Fruit fly (Drosophila melanogaster): ENCODE measurements around the gene p38a.

p38a gene

DNA sequence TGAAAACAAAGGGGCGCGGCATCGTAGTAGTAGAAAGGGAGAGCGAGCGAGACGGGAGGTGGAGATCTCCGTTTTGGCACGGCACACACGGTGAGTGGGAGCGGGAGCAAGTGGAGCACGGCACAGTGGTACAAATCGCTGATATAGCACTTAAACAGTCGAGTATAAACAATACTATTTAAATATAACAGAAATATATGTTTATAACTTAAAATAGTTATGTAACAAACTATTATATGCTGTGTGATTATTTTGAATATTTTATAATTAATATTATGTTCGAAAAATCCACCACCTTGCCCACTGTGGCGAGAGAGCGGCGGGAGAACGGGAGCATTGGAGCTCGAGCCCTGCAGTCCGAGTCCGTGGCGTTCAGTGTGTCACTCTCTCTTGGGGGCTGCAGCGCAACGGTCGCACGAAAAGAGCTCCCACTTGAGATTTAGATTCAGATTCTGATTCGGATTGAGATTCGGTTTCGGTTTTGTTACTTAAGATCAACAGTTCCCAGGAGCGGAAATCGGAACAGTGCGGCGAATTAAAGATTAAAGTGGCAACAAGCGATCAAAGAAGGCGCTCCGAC is 11.0 kb downstream of the p38a start, which contains the start of gene Kal1:
Gene Kal1, plus strand, starts transcription at position 383 of the 580 bp plus-strand sequence.
- TF ChIP-seq CG4496 (GFP tag; IDR thresholded peaks at IDR 0.05), result peak; percentile 97
- peak; percentile 98 for TF ChIP-seq CG13204 (GFP tag; optimal IDR thresholded peaks at IDR 0.05)
- TF ChIP-seq gl (tag; optimal IDR thresholded peaks at IDR 0.05), result peak; percentile 96
- peak; percentile 79 for TF ChIP-seq CG10348 (GFP tag; IDR thresholded peaks at IDR 0.05)
- TF ChIP-seq Pif1A (GFP tag; optimal IDR thresholded peaks at IDR 0.05), result peak; percentile 96
- TF ChIP-seq CG8159 (tag; optimal IDR thresholded peaks at IDR 0.05), result peak; percentile 98
- TF ChIP-seq Pif1B (GFP tag; optimal IDR thresholded peaks at IDR 0.05), result peak; percentile 97
- peak; percentile 98 for TF ChIP-seq CG12605 (GFP tag; IDR thresholded peaks at IDR 0.05)
- TF ChIP-seq CG8301 (tag; optimal IDR thresholded peaks at IDR 0.05), result peak; percentile 95
- TF ChIP-seq Ets98B (GFP tag; IDR thresholded peaks at IDR 0.05), result peak; percentile 98
- peak; percentile 92 for TF ChIP-seq D1 (tag; optimal IDR thresholded peaks at IDR 0.05)
- peak; percentile 99 for TF ChIP-seq Snoo (tag; optimal IDR thresholded peaks at IDR 0.05)
- TF ChIP-seq CG17806 (tag; optimal IDR thresholded peaks at IDR 0.05), result peak; percentile 98
- peak; percentile 96 for TF ChIP-seq CG14655 (GFP tag; optimal IDR thresholded peaks at IDR 0.05)
- peak; percentile 79 for TF ChIP-seq EcR (GFP tag; optimal IDR thresholded peaks at IDR 0.05)
- TF ChIP-seq CG15710 (tag; optimal IDR thresholded peaks at IDR 0.05), result peak; percentile 98
- peak; percentile 98 for TF ChIP-seq CG32121 (GFP tag; IDR thresholded peaks at IDR 0.05)
- peak; percentile 97 for TF ChIP-seq CG34367 (tag; optimal IDR thresholded peaks at IDR 0.05)
- peak; percentile 92 for TF ChIP-seq rn (GFP tag; IDR thresholded peaks at IDR 0.05)
- peak; percentile 97 for TF ChIP-seq fd96Ca (GFP tag; IDR thresholded peaks at IDR 0.05)
- peak; percentile 97 for TF ChIP-seq CG9948 (tag; optimal IDR thresholded peaks at IDR 0.05)

dm6 chr3R:24139646-24140130 is 12.4 kb downstream of the p38a start:
- TF ChIP-seq CG12605 (GFP tag; IDR thresholded peaks at IDR 0.05), result no peak
- 0 out of 3 replicates have a peak, but pooled peaks have one; percentile 16 for TF ChIP-seq CG4496 (GFP tag; IDR thresholded peaks at IDR 0.05)
- TF ChIP-seq CG32121 (GFP tag; IDR thresholded peaks at IDR 0.05), result no peak
- TF ChIP-seq CG8159 (tag; optimal IDR thresholded peaks at IDR 0.05), result no peak

- no peak for TF ChIP-seq CG13204 (GFP tag; optimal IDR thresholded peaks at IDR 0.05)
- TF ChIP-seq Ets98B (GFP tag; IDR thresholded peaks at IDR 0.05), result no peak
These were observed 13.4 kb downstream of the p38a start for dm6 chr3R:24138478-24139455.

DNA sequence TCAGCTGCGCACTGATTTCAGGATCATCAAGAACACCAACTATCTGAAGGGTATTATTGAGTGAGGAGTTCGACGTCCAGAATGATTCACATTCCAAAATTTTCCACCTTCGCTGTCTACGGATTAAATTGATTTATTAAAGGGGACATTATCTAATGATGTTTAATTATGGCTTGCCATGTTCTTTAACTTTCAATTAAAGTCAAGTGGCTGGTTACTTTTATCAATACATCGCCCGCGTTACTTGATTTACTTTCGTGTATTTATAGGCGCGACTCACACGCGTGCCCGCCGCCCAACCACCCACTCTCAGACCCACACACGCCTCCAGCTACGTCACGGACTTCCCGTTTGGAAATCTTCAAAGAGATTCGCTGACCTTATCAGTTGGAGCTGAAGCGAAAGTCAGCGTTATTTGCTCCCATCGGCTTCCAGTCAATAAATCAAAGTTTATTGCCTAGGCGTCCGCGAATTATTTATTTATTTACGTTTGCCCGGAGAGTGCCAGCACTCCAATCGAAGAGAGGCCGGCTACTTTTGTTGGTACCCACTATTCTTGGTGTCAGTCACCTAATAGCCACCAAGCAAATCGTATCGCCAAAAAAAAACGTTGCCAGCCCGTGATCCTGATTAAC is 14.7 kb downstream of the p38a start, which contains the start of gene Npc2f:
Gene Npc2f, plus strand, starts transcription at position 585 of the 635 bp plus-strand sequence.
- TF ChIP-seq EcR (GFP tag; optimal IDR thresholded peaks at IDR 0.05), result peak; percentile 64
- TF ChIP-seq CG13204 (GFP tag; optimal IDR thresholded peaks at IDR 0.05), result no peak

- TF ChIP-seq CG8301 (tag; optimal IDR thresholded peaks at IDR 0.05) (no peak), CG34367 (tag; optimal IDR thresholded peaks at IDR 0.05) (peak; percentile 4)
These were observed 17.5 kb downstream of the p38a start, which contains the start of gene Sec10 for dm6 chr3R:24134580-24134979. Sec10 (plus strand) TSS chr3R:24134831.

DNA sequence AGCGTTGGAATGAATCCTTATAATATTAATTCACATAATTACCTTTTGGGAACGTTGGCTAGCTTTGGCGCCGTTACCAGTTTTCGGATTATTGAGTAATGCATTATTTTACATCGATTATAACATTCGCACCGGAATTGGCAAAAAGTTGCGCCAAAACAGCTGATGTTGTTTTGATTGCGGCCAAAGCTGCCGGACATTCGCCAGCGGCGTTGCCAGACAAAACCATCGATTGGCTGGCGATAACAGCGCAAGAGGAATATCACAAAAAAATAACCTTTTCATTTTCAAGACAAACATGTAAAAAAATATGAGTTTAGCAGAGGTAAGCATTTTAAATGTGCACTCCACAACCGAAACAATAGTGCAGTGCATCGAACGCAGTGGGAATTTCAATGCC is 22.0 kb downstream of the p38a start, which contains the start of the genes GatB and Tsc1:
Gene GatB, minus strand, starts transcription at position 176 of the 400 bp plus-strand sequence.
Gene Tsc1, plus strand, starts transcription at position 228 of the 400 bp plus-strand sequence.
- TF ChIP-seq CG4496 (GFP tag; IDR thresholded peaks at IDR 0.05), result no peak
- no peak for TF ChIP-seq Ets98B (GFP tag; IDR thresholded peaks at IDR 0.05)
- no peak for TF ChIP-seq fd96Ca (GFP tag; IDR thresholded peaks at IDR 0.05)
- TF ChIP-seq D1 (tag; optimal IDR thresholded peaks at IDR 0.05), result no peak
- TF ChIP-seq Pif1A (GFP tag; optimal IDR thresholded peaks at IDR 0.05), result no peak

DNA sequence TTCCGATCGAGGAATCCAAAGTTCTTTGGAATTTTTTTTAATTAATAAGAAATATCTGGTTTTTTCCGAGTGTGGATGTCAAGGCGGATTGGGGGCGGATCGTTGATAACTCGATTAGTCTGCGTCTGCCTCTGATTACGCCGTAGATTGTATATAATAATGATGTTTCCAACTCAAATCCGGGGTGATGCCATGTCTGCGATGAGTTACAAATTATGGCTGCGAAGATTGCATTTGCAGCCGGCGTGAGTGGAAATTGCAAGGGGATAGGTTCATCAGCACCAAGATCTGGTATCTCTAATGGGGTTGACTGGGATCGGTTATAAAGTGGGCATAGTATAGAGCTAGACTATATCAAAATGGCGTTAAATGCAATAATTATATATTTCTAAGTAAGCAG is 29.8 kb downstream of the p38a start:
- TF ChIP-seq CG9948 (tag; optimal IDR thresholded peaks at IDR 0.05), result no peak
- TF ChIP-seq D1 (tag; optimal IDR thresholded peaks at IDR 0.05), result no peak
- no peak for TF ChIP-seq CG8159 (tag; optimal IDR thresholded peaks at IDR 0.05)
- no peak for TF ChIP-seq gl (tag; optimal IDR thresholded peaks at IDR 0.05)
- TF ChIP-seq Pif1B (GFP tag; optimal IDR thresholded peaks at IDR 0.05), result no peak
- TF ChIP-seq Ets98B (GFP tag; IDR thresholded peaks at IDR 0.05), result peak; percentile 17; the same call in 1 of the 2 replicates
- no peak for TF ChIP-seq CG4496 (GFP tag; IDR thresholded peaks at IDR 0.05)
- no peak for TF ChIP-seq fd96Ca (GFP tag; IDR thresholded peaks at IDR 0.05)
- TF ChIP-seq EcR (GFP tag; optimal IDR thresholded peaks at IDR 0.05), result peak; percentile 67
